Worm (Caenorhabditis elegans) whole organism, L2 larva: ENCODE results near the gene ZK546.2.

Source experiments
- C34F6.9 ChIP-seq: fragments of 150-350 bp; optimal IDR thresholded peaks from 2 replicates; lab custom pipeline; 2014; ENCODE audit warnings: missing biosample characterization, missing genetic modification characterization
- Y55F3AM.14 ChIP-seq: fragments of 200-800 bp; sonication (Bioruptor generic); optimal IDR thresholded peaks from 2 replicates; lab custom pipeline; 2018; ENCODE audit warnings: mild to moderate bottlenecking, missing genetic modification characterization, missing compliant biosample characterization
- aly-2 ChIP-seq: fragments of 150-350 bp; optimal IDR thresholded peaks from 2 replicates; lab custom pipeline; 2014; ENCODE audit warnings: missing biosample characterization, missing genetic modification characterization
- ama-1 ChIP-seq: fragments of 150-350 bp; optimal IDR thresholded peaks from 2 replicates; lab custom pipeline; 2018; ENCODE audit warnings: inconsistent platforms
- ceh-16 ChIP-seq: fragments of 150-350 bp; optimal IDR thresholded peaks from 2 replicates; lab custom pipeline; 2014; ENCODE audit warnings: missing biosample characterization, missing genetic modification characterization
- egl-27 ChIP-seq: sonication (generic microtip); optimal IDR thresholded peaks from 3 replicates; lab custom pipeline; 2017; ENCODE audit warnings: missing biosample characterization, missing genetic modification reagents, missing genetic modification characterization
- elt-1 ChIP-seq: fragments of 150-350 bp; optimal IDR thresholded peaks from 2 replicates; lab custom pipeline; 2014; ENCODE audit warnings: missing biosample characterization, missing genetic modification characterization
- elt-3 ChIP-seq: sonication (generic microtip); optimal IDR thresholded peaks from 2 replicates; lab custom pipeline; 2017; ENCODE audit warnings: missing biosample characterization, missing genetic modification characterization
- gmeb-1 ChIP-seq: fragments of 150-350 bp; optimal IDR thresholded peaks from 2 replicates; lab custom pipeline; 2014; ENCODE audit warnings: missing biosample characterization, missing genetic modification characterization
- lin-11 ChIP-seq: fragments of 150-350 bp; sonication (generic microtip); optimal IDR thresholded peaks from 2 replicates; lab custom pipeline; 2014; ENCODE audit warnings: missing biosample characterization, missing genetic modification characterization, inconsistent platforms, mixed read lengths
- lin-13 ChIP-seq: fragments of 150-350 bp; optimal IDR thresholded peaks from 2 replicates; lab custom pipeline; 2014; ENCODE audit warnings: missing biosample characterization, missing genetic modification reagents, missing genetic modification characterization
- lin-39 ChIP-seq: fragments of 150-350 bp; optimal IDR thresholded peaks from 2 replicates; lab custom pipeline; 2014; ENCODE audit warnings: missing biosample characterization, missing genetic modification reagents, missing genetic modification characterization
- lsy-2 ChIP-seq, 2 experiments: fragments of 150-350 bp in 1 of 2; sonication (generic microtip) in 1 of 2; optimal IDR thresholded peaks; 2 replicates each; lab custom pipeline; 2014 to 2017; ENCODE audit warnings: missing biosample characterization in 2 of 2, missing genetic modification characterization in 2 of 2
- mab-5 ChIP-seq: fragments of 150-350 bp; optimal IDR thresholded peaks from 2 replicates; lab custom pipeline; 2014; ENCODE audit warnings: missing biosample characterization, missing genetic modification characterization
- mbf-1 ChIP-seq: sonication (generic microtip); optimal IDR thresholded peaks from 2 replicates; lab custom pipeline; 2017; ENCODE audit warnings: missing biosample characterization, missing genetic modification characterization
- mdl-1 ChIP-seq, 2 experiments: fragments of 150-350 bp in 1 of 2; sonication (generic microtip) in 1 of 2; optimal IDR thresholded peaks; 2 replicates each; lab custom pipeline; 2017; ENCODE audit warnings: missing biosample characterization in 2 of 2, missing genetic modification characterization in 2 of 2
- nhr-12 ChIP-seq: fragments of 150-350 bp; optimal IDR thresholded peaks from 2 replicates; lab custom pipeline; 2014; ENCODE audit warnings: missing biosample characterization, missing genetic modification characterization
- nhr-129 ChIP-seq: fragments of 150-350 bp; optimal IDR thresholded peaks from 2 replicates; lab custom pipeline; 2014; ENCODE audit warnings: missing biosample characterization, missing genetic modification characterization
- nhr-21 ChIP-seq: fragments of 150-350 bp; optimal IDR thresholded peaks from 2 replicates; lab custom pipeline; 2014; ENCODE audit warnings: missing biosample characterization, missing genetic modification characterization
- nhr-23 ChIP-seq: fragments of 150-350 bp; optimal IDR thresholded peaks from 2 replicates; lab custom pipeline; 2014; ENCODE audit warnings: missing biosample characterization, missing genetic modification reagents, missing genetic modification characterization
- nhr-237 ChIP-seq: fragments of 150-350 bp; optimal IDR thresholded peaks from 2 replicates; lab custom pipeline; 2014; ENCODE audit warnings: missing biosample characterization, missing genetic modification characterization
- nhr-6 ChIP-seq: fragments of 150-350 bp; optimal IDR thresholded peaks from 2 replicates; lab custom pipeline; 2014; ENCODE audit warnings: missing biosample characterization, missing genetic modification characterization
- peb-1 ChIP-seq: fragments of 150-350 bp; optimal IDR thresholded peaks from 2 replicates; lab custom pipeline; 2014; ENCODE audit warnings: missing biosample characterization, missing genetic modification characterization
- skn-1 ChIP-seq: sonication (generic microtip); optimal IDR thresholded peaks from 2 replicates; lab custom pipeline; 2017; ENCODE audit warnings: missing biosample characterization, missing genetic modification characterization
- sma-3 ChIP-seq: sonication (generic microtip); optimal IDR thresholded peaks from 2 replicates; lab custom pipeline; 2016; ENCODE audit warnings: missing genetic modification reagents, missing genetic modification characterization, missing compliant biosample characterization
- sma-9 ChIP-seq, 2 experiments: fragments of 150-350 bp in 1 of 2; sonication (generic microtip) in 1 of 2; optimal IDR thresholded peaks; 2 replicates each; lab custom pipeline; 2014 to 2016; ENCODE audit warnings: missing genetic modification characterization in 2 of 2, mild to moderate bottlenecking in 1 of 2, missing biosample characterization in 1 of 2, missing compliant biosample characterization in 1 of 2, missing genetic modification reagents in 1 of 2, moderate library complexity in 1 of 2
- snpc-4 ChIP-seq: fragments of 150-350 bp; optimal IDR thresholded peaks from 2 replicates; lab custom pipeline; 2014; ENCODE audit warnings: missing biosample characterization, missing genetic modification characterization
- unc-55 ChIP-seq: fragments of 150-350 bp; sonication (generic microtip); optimal IDR thresholded peaks from 3 replicates; lab custom pipeline; 2014; ENCODE audit warnings: missing biosample characterization, missing genetic modification reagents, missing genetic modification characterization
- unc-62 ChIP-seq: fragments of 150-350 bp; optimal IDR thresholded peaks from 2 replicates; lab custom pipeline; 2014; ENCODE audit warnings: missing biosample characterization, missing genetic modification reagents, missing genetic modification characterization
- zag-1 ChIP-seq: fragments of 150-350 bp; optimal IDR thresholded peaks from 2 replicates; lab custom pipeline; 2014; ENCODE audit warnings: missing biosample characterization, missing genetic modification characterization
- ztf-11 ChIP-seq: sonication (generic microtip); optimal IDR thresholded peaks from 2 replicates; lab custom pipeline; 2017; ENCODE audit warnings: missing biosample characterization, missing genetic modification characterization

ZK546.2 gene

ce11 chrII:4974448-4974951 is 28.7 kb downstream of the ZK546.2 start:
- no peak for TF ChIP-seq lin-39 (tag; lab: Kevin White, UChicago)
- no peak for TF ChIP-seq mbf-1 (tag; lab: Kevin White, UChicago)
- no peak for TF ChIP-seq snpc-4
- TF ChIP-seq elt-3 (tag; lab: Kevin White, UChicago): no peak
- no peak for TF ChIP-seq egl-27 (tag; lab: Kevin White, UChicago)
- no peak for TF ChIP-seq mdl-1 (tag; optimal IDR thresholded peaks at IDR 0.05; lab: Kevin White, UChicago)
- TF ChIP-seq C34F6.9: no peak
- TF ChIP-seq peb-1: no peak
- TF ChIP-seq gmeb-1 (tag; lab: Kevin White, UChicago): no peak
- no peak for TF ChIP-seq ceh-16 (tag; lab: Kevin White, UChicago)
- no peak for TF ChIP-seq skn-1 (tag; lab: Kevin White, UChicago)
- no peak for TF ChIP-seq unc-62
- TF ChIP-seq nhr-6 (tag; lab: Kevin White, UChicago): no peak
- no peak for TF ChIP-seq ama-1 (lab: Kevin White, UChicago)
- no peak for TF ChIP-seq lin-11 (tag; lab: Kevin White, UChicago)
- no peak for TF ChIP-seq aly-2 (tag; lab: Kevin White, UChicago)
- no peak for TF ChIP-seq Y55F3AM.14 (GFP tag; lab: Kevin White, UChicago)
- TF ChIP-seq mab-5 (tag; lab: Kevin White, UChicago): no peak
- TF ChIP-seq sma-3 (GFP tag; lab: Kevin White, UChicago): no peak
- TF ChIP-seq sma-9 (GFP tag; optimal IDR thresholded peaks at IDR 0.05; lab: Kevin White, UChicago): no peak
- no peak for TF ChIP-seq sma-9 (tag; optimal IDR thresholded peaks at IDR 0.05; lab: Kevin White, UChicago)

ce11 chrII:4975311-4975710 is 29.5 kb downstream of the ZK546.2 start:
- no peak for TF ChIP-seq nhr-23 (tag; lab: Kevin White, UChicago)
- no peak for TF ChIP-seq ama-1 (lab: Kevin White, UChicago)
- TF ChIP-seq lin-13 (GFP tag; lab: Kevin White, UChicago): no peak
- no peak for TF ChIP-seq lsy-2 (tag; optimal IDR thresholded peaks at IDR 0.05; lab: Kevin White, UChicago)
- TF ChIP-seq ztf-11 (tag; lab: Kevin White, UChicago): no peak
- no peak for TF ChIP-seq lin-39 (tag; lab: Kevin White, UChicago)
- TF ChIP-seq nhr-237 (tag; lab: Kevin White, UChicago): no peak
- no peak for TF ChIP-seq nhr-12 (tag; lab: Kevin White, UChicago)
- no peak for TF ChIP-seq unc-62
- no peak for TF ChIP-seq mdl-1 (tag; optimal IDR thresholded peaks at IDR 0.05; lab: Kevin White, UChicago)

ce11 chrII:4981682-4982404 is 36.0 kb downstream of the ZK546.2 start:
- TF ChIP-seq nhr-6 (tag; lab: Kevin White, UChicago): no peak
- no peak for TF ChIP-seq lin-11 (tag; lab: Kevin White, UChicago)
- no peak for TF ChIP-seq elt-3 (tag; lab: Kevin White, UChicago)
- no peak for TF ChIP-seq unc-55 (GFP tag; lab: Kevin White, UChicago)
- peak; percentile 16 for TF ChIP-seq elt-1 (tag; lab: Kevin White, UChicago)
- TF ChIP-seq aly-2 (tag; lab: Kevin White, UChicago): no peak
- peak; percentile 90 for TF ChIP-seq ceh-16 (tag; lab: Kevin White, UChicago)
- TF ChIP-seq sma-3 (GFP tag; lab: Kevin White, UChicago): no peak
- TF ChIP-seq nhr-129 (tag; lab: Kevin White, UChicago): no peak
- TF ChIP-seq sma-9 (GFP tag; optimal IDR thresholded peaks at IDR 0.05; lab: Kevin White, UChicago): no peak
- TF ChIP-seq sma-9 (tag; optimal IDR thresholded peaks at IDR 0.05; lab: Kevin White, UChicago): no peak
- TF ChIP-seq mdl-1 (tag; optimal IDR thresholded peaks at IDR 0.05; lab: Kevin White, UChicago): no peak
- TF ChIP-seq egl-27 (tag; lab: Kevin White, UChicago): no peak

ce11 chrII:4984151-4984550 is 38.3 kb downstream of the ZK546.2 start:
- TF ChIP-seq lin-13 (GFP tag; lab: Kevin White, UChicago) (no peak), lin-39 (tag; lab: Kevin White, UChicago) (no peak), zag-1 (no peak), nhr-21 (tag; lab: Kevin White, UChicago) (no peak), snpc-4 (no peak)
